Fruit fly (Drosophila melanogaster) whole organism, embryonic: ENCODE data around the gene CG8543.
A peak's percentile ranks its signal among the peaks of the same experiment; 100 is the strongest.
"Not testable (repeated sequence)": the region's sequence is repeated elsewhere in the genome, so short reads cannot be mapped to it uniquely, and the experiment has no call there.

Experiments
- B-H1 ChIP-seq: fragments of 200-800 bp; sonication (Bioruptor generic); IDR thresholded peaks from 3 replicates; pipeline ENCODE4 v1.3.6; 2022; ENCODE audit warnings: missing biosample characterization, missing genetic modification characterization
- BtbVII ChIP-seq: fragments of 200-800 bp; sonication (Bioruptor generic); optimal IDR thresholded peaks from 3 replicates; lab custom pipeline; 2017; ENCODE audit warnings: missing biosample characterization, mild to moderate bottlenecking, missing genetic modification characterization
- CG10209 ChIP-seq: fragments of 200-800 bp; sonication (Bioruptor generic); optimal IDR thresholded peaks from 3 replicates; lab custom pipeline; 2017; ENCODE audit warnings: missing biosample characterization, mild to moderate bottlenecking, missing genetic modification characterization, missing genetic modification reagents
- CG11504 ChIP-seq: fragments of 200-800 bp; sonication (Bioruptor generic); optimal IDR thresholded peaks from 3 replicates; lab custom pipeline; 2019; ENCODE audit warnings: missing biosample characterization, mild to moderate bottlenecking, missing genetic modification characterization, moderate library complexity
- CG11723 ChIP-seq: fragments of 200-800 bp; sonication (Bioruptor generic); optimal IDR thresholded peaks from 2 replicates; lab custom pipeline; 2017; ENCODE audit warnings: missing biosample characterization, mild to moderate bottlenecking, missing genetic modification characterization
- CG15479 ChIP-seq: fragments of 200-800 bp; sonication (Bioruptor generic); optimal IDR thresholded peaks from 3 replicates; lab custom pipeline; 2019; ENCODE audit warnings: missing biosample characterization, mild to moderate bottlenecking, missing genetic modification characterization, moderate library complexity
- CG3847 ChIP-seq: fragments of 200-800 bp; sonication (Bioruptor generic); IDR thresholded peaks from 2 replicates; pipeline ENCODE4 v1.3.6; 2022; ENCODE audit warnings: missing biosample characterization, missing genetic modification characterization
- CG5180 ChIP-seq: fragments of 200-800 bp; sonication (Bioruptor generic); optimal IDR thresholded peaks from 3 replicates; lab custom pipeline; 2017; ENCODE audit warnings: missing biosample characterization, missing genetic modification characterization, mild to moderate bottlenecking, moderate library complexity, missing genetic modification reagents
- E2f1 ChIP-seq: fragments of 200-800 bp; sonication (Bioruptor generic); IDR thresholded peaks from 2 replicates; pipeline ENCODE4 v1.3.6; 2022; ENCODE audit warnings: missing biosample characterization, missing genetic modification characterization
- Ets65A ChIP-seq: fragments of 200-800 bp; sonication (Bioruptor generic); peaks from one replicate; lab custom pipeline; 2016; ENCODE audit warnings: missing biosample characterization, missing genetic modification characterization
- H2.0 ChIP-seq: fragments of 200-800 bp; sonication (Bioruptor generic); IDR thresholded peaks from 2 replicates; pipeline ENCODE4 v1.3.6; 2022; ENCODE audit warnings: missing biosample characterization, missing genetic modification characterization
- Max ChIP-seq: fragments of 200-800 bp; sonication (Bioruptor generic); optimal IDR thresholded peaks from 2 replicates; lab custom pipeline; 2016; ENCODE audit warnings: missing biosample characterization, mild to moderate bottlenecking, missing genetic modification characterization
- NC2β ChIP-seq: fragments of 200-800 bp; sonication (Bioruptor generic); optimal IDR thresholded peaks from 2 replicates; lab custom pipeline; 2016; ENCODE audit warnings: missing biosample characterization, missing genetic modification characterization
- Sox100B ChIP-seq: fragments of 200-800 bp; sonication (Bioruptor generic); optimal IDR thresholded peaks from 3 replicates; lab custom pipeline; 2018; ENCODE audit warnings: missing biosample characterization, mild to moderate bottlenecking, missing genetic modification characterization
- Sox102F ChIP-seq: fragments of 200-800 bp; sonication (Bioruptor generic); optimal IDR thresholded peaks from 2 replicates; lab custom pipeline; 2018; ENCODE audit warnings: missing biosample characterization, mild to moderate bottlenecking, missing genetic modification characterization, moderate library complexity
- Sry-δ ChIP-seq: fragments of 200-800 bp; sonication (Bioruptor generic); optimal IDR thresholded peaks from 2 replicates; lab custom pipeline; 2016; ENCODE audit warnings: missing biosample characterization, missing genetic modification characterization
- Ssrp ChIP-seq: fragments of 200-800 bp; sonication (Bioruptor generic); optimal IDR thresholded peaks from 2 replicates; lab custom pipeline; 2018; ENCODE audit warnings: missing biosample characterization, mild to moderate bottlenecking, missing genetic modification characterization, moderate library complexity
- amos ChIP-seq: fragments of 200-800 bp; sonication (Bioruptor generic); IDR thresholded peaks from 2 replicates; pipeline ENCODE4 v1.3.6; 2022; ENCODE audit warnings: missing biosample characterization, missing genetic modification characterization; ENCODE audit not compliant: partially characterized antibody
- bbx ChIP-seq: fragments of 200-800 bp; sonication (Bioruptor generic); IDR thresholded peaks from 2 replicates; pipeline ENCODE4 v1.3.6; 2022; ENCODE audit warnings: missing biosample characterization, missing genetic modification characterization; ENCODE audit not compliant: partially characterized antibody
- btn ChIP-seq: fragments of 200-800 bp; sonication (Bioruptor generic); optimal IDR thresholded peaks from 2 replicates; lab custom pipeline; 2016; ENCODE audit warnings: missing biosample characterization, missing genetic modification characterization
- chif ChIP-seq, 2 experiments: fragments of 200-800 bp; sonication (Bioruptor generic); optimal IDR thresholded peaks; 3 replicates each; lab custom pipeline; 2016; ENCODE audit warnings: missing biosample characterization in 2 of 2, missing genetic modification characterization in 2 of 2
- crol ChIP-seq: fragments of 200-800 bp; sonication (Bioruptor generic); IDR thresholded peaks from 2 replicates; pipeline ENCODE4 v1.3.6; 2022; ENCODE audit warnings: missing biosample characterization, missing genetic modification characterization
- cwo ChIP-seq: fragments of 200-800 bp; sonication (Bioruptor generic); optimal IDR thresholded peaks from 3 replicates; lab custom pipeline; 2017; ENCODE audit warnings: missing biosample characterization, missing genetic modification characterization, mild to moderate bottlenecking, moderate library complexity, missing genetic modification reagents
- gfzf ChIP-seq: fragments of 200-800 bp; sonication (Bioruptor generic); optimal IDR thresholded peaks from 2 replicates; lab custom pipeline; 2016; ENCODE audit warnings: missing biosample characterization, mild to moderate bottlenecking, missing genetic modification characterization, moderate library complexity
- hbn ChIP-seq: fragments of 200-800 bp; sonication (Bioruptor generic); IDR thresholded peaks from 2 replicates; pipeline ENCODE4 v1.3.6; 2022; ENCODE audit warnings: missing biosample characterization, missing genetic modification characterization; ENCODE audit not compliant: partially characterized antibody
- lov ChIP-seq, 2 experiments: fragments of 200-800 bp in 1 of 2; fragments of >200 bp in 1 of 2; sonication (Bioruptor generic) in 1 of 2; IDR thresholded peaks in 1 of 2; optimal IDR thresholded peaks in 1 of 2; 2 replicates in 1 of 2; 3 replicates in 1 of 2; pipeline versions ENCODE4 v1.3.6 to Lab custom; 2017 to 2022; ENCODE audit warnings: missing biosample characterization in 1 of 2, missing genetic modification characterization in 1 of 2
- luna ChIP-seq: fragments of 200-800 bp; sonication (Bioruptor generic); optimal IDR thresholded peaks from 2 replicates; lab custom pipeline; 2016; ENCODE audit warnings: missing biosample characterization, missing genetic modification characterization
- pho ChIP-seq: fragments of 200-800 bp; sonication (Bioruptor generic); optimal IDR thresholded peaks from 2 replicates; lab custom pipeline; 2016; ENCODE audit warnings: missing biosample characterization, missing genetic modification characterization
- scrt ChIP-seq: fragments of 200-800 bp; sonication (Bioruptor generic); optimal IDR thresholded peaks from 2 replicates; lab custom pipeline; 2018; ENCODE audit warnings: missing biosample characterization, mild to moderate bottlenecking, missing genetic modification characterization, moderate library complexity
- ssp ChIP-seq: fragments of 200-800 bp; sonication (Bioruptor generic); IDR thresholded peaks from 2 replicates; pipeline ENCODE4 v1.3.6; 2022; ENCODE audit warnings: missing biosample characterization, missing genetic modification characterization

The CG8543 gene

DNA sequence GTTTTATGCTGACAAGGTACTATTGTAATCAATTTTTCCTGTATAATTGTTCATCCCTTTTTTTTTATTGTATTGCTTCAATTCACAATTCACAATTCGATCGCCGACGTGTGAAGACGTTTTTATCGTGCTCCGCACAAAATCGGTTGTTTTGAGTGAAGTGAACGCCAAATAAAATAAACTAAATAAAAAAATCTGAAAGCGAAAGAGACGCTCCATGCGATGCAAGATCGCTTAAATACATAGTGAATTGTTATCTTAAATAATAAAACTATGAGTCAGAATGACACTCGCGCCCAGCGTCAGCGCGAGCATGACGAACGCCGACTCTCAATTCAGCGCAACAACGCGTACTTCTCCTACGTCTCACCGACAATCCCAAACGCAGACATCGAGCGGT, 28.6 kb upstream of the CG8543 start, which contains the start of gene CG8539:
Gene CG8539, minus strand, starts transcription at position 101 of the 400 bp plus-strand sequence.
- TF ChIP-seq CG11723 (GFP tag; lab: Kevin White, UChicago); B-H1; scrt (GFP tag; lab: Kevin White, UChicago): not testable (repeated sequence)

DNA sequence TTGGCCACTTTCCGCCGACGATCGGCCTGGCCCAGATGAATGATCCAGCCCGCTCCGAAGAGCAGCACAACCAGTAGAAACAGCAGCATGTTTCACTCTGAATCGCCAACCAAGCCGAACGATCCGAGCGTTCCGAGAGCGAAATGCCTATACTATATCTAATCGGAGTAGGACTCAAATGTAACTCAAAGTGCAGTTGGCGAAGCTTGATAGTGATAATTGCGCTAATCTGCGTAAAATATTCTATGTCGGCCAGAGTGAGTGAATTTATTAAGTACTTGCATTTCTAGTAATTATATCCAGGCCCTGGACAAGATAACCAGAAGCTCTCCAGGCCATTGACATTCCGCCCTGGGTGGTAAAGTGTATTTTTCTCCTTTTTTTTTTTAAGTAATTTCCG, 26.0 kb upstream of the CG8543 start, which contains the start of gene Cyp4d8:
Gene Cyp4d8, minus strand, starts transcription at position 101 of the 400 bp plus-strand sequence.
- TF ChIP-seq H2.0 (GFP tag; lab: Robert Waterston, UW) (no peak), pho (GFP tag; lab: Kevin White, UChicago) (no peak), Ets65A (GFP tag; lab: Kevin White, UChicago) (peak; percentile 46)
- TF ChIP-seq, all 482 proteins: peak for 1

DNA sequence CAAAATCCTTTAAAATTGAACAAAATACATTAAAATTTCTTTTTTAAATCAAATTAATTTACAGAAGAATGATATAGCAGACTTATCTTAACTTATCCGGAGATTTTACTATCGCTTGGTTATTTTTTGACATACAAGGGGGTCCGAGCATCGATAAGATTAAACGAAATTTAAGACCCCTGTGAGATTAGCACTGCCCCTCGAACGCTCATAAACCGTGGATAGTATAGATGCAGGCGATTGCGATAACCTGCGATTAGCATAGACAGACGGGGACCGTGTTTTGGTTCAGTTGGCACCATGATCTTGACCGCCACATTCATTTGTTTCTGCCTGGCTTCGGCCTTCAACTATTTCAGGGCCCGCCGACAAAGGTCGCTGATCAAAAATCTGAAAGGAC, 21.5 kb upstream of the CG8543 start, which contains the start of gene Cyp316a1:
Gene Cyp316a1, plus strand, starts transcription at position 301 of the 400 bp plus-strand sequence.
- no peak for TF ChIP-seq cwo (GFP tag; lab: Kevin White, UChicago)
- TF ChIP-seq CG11504 (tag; lab: Kevin White, UChicago) = peak; percentile 6

DNA sequence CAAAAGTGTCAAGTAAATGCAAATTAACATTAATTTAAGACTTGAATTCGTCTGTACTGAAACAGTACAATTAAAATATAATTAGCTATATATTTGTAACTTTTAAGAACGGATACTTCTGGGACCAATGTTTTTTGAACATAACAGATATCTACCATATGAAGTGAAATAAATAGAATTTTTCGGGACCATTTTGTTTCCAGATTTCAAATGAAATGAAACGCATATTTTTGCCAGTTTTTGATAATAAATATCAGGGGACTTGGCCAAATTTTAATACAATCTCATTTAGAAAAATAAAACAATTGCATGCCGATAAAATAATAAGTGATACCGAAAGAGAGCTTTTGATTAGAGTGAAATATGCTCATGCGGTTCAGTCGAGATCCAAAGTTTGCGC, 15.6 kb upstream of the CG8543 start, which contains the start of gene mthl6:
Gene mthl6, plus strand, starts transcription at position 301 of the 400 bp plus-strand sequence.
- TF ChIP-seq luna (GFP tag; lab: Kevin White, UChicago) (no peak), CG5180 (GFP tag; lab: Kevin White, UChicago) (no peak), hbn (no peak)

DNA sequence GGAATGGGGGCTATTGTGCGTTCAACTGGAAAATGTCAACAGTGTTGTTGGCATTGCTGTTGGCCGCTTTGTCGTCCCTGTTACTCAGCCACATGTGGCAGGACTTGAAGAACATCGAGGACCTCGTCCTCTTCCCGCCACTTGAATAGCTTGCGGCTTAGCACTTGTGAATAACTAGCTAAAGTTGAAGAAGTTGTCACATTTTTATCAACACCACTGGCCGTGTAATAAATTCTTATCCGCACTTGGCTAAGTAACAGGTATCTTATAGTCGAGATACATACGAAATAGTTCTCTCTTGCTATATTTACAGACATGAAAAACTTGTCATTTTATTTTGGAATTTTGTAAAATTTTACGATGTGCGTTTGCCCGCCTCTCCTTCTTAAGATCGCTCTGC, 5.2 kb upstream of the CG8543 start, which contains the start of gene CG43292:
Gene CG43292, plus strand, starts transcription at position 301 of the 400 bp plus-strand sequence.
- TF ChIP-seq btn (no peak), crol (GFP tag; lab: Robert Waterston, UW) (no peak), CG10209 (GFP tag; lab: Kevin White, UChicago) (no peak), gfzf (GFP tag; lab: Kevin White, UChicago) (no peak), Max (GFP tag; lab: Kevin White, UChicago) (no peak), Sox102F (GFP tag; lab: Kevin White, UChicago) (no peak), bbx (no peak), CG3847 (GFP tag; lab: Robert Waterston, UW) (no peak), lov (optimal IDR thresholded peaks at IDR 0.05; lab: Kevin White, UChicago) (no peak), lov (GFP tag; IDR thresholded peaks at IDR 0.05; lab: Robert Waterston, UW) (no peak), Sox100B (GFP tag; lab: Kevin White, UChicago) (no peak), CG15479 (no peak), E2f1 (no peak), Ssrp (tag; lab: Kevin White, UChicago) (no peak), amos (GFP tag; lab: Robert Waterston, UW) (no peak), Sry-δ (no peak), chif (GFP tag; optimal IDR thresholded peaks at IDR 0.05; lab: Kevin White, UChicago) (no peak)
- TF ChIP-seq, all 482 proteins: peak for 0

DNA sequence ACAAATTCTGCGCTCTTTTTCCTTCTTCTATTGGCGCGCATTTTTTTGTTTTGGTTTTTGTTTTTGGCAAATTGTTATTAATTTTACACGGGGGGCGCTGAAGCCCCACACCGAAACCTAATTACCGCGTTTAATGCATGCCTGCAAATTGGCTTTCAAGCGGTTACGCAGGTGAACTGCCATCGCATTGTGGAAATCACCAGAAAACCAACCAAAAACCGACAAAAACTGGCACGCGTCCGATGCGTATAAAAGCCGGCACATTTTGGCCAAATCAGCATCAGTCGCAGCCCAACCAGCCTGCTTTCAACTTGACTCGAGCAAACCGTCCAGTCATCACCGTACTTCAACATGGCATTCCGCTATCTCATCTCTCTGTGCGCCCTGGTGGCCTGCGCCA, 1.2 kb upstream of the CG8543 start, which contains the start of gene CG8541:
Gene CG8541, plus strand, starts transcription at position 301 of the 400 bp plus-strand sequence.
- peak; percentile 12; the same call in 1 of the 2 replicates for TF ChIP-seq ssp (GFP tag; lab: Robert Waterston, UW)
- TF ChIP-seq BtbVII (GFP tag; lab: Kevin White, UChicago) = no peak
- no peak for TF ChIP-seq NC2β (GFP tag; lab: Kevin White, UChicago)
